Fruit fly (Drosophila melanogaster): ENCODE results near the gene CG16700.

DNA sequence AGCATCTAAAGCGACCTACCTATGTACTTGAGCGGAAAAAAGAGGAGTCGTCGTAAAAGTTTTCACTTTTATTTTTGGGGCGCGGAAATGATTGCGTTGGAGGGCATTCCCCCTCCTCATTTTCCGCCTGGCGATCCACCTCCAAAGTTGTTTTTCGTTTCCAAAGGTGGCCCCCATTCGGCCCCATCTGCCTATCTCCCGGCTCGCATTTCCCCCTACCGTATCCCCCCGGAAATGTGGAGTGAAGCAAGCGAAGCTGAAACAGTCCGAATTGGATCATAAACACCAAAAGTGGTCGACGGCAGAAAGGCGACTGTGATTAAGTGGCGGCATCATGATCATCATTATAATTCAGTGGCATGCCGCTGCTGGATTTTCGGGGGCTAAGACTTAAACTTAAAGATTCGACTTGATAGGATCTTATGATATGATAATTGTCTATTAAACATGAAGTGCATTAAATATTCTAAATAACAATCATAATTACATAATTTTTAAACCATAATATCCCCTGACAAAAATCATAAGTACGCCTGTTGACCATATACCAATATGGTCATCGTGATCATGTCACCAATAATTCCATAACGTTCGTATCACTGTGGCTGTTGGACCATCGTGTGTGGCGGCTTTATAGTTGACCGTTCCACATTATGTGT, 32.0 kb downstream of the CG16700 start:
- TF ChIP-seq jim (GFP tag; optimal IDR thresholded peaks at IDR 0.05) (no peak), psq (GFP tag; optimal IDR thresholded peaks at IDR 0.05) (peak; percentile 47), brk (GFP tag; optimal IDR thresholded peaks at IDR 0.05) (no peak), lola (GFP tag; optimal IDR thresholded peaks at IDR 0.05) (no peak), Dfd (GFP tag; optimal IDR thresholded peaks at IDR 0.05) (no peak), OdsH (GFP tag; optimal IDR thresholded peaks at IDR 0.05) (peak; percentile 56), h (GFP tag; optimal IDR thresholded peaks at IDR 0.05) (peak; percentile 54), ey (GFP tag; optimal IDR thresholded peaks at IDR 0.05) (peak; percentile 50), foxo (GFP tag; optimal IDR thresholded peaks at IDR 0.05) (peak in 1 of 2 experiments; percentile 63), br (GFP tag; optimal IDR thresholded peaks at IDR 0.05) (peak; percentile 48), Hnf4 (GFP tag; optimal IDR thresholded peaks at IDR 0.05) (peak; percentile 14), CrebA (GFP tag; optimal IDR thresholded peaks at IDR 0.05; ENCODE audit: borderline replicate concordance) (no peak)

All from whole organism, wandering third instar larva.